Worm (Caenorhabditis elegans) whole organism, L2 larva: ENCODE results near the gene F22E12.3.
A peak's percentile ranks its signal among the peaks of the same experiment; 100 is the strongest.

Experiments
- fos-1 ChIP-seq: fragments of 150-350 bp; optimal IDR thresholded peaks from 2 replicates; lab custom pipeline; 2014; ENCODE audit warnings: missing biosample characterization, missing genetic modification characterization
- zag-1 ChIP-seq: fragments of 150-350 bp; optimal IDR thresholded peaks from 2 replicates; lab custom pipeline; 2014; ENCODE audit warnings: missing biosample characterization, missing genetic modification characterization

- no peak for TF ChIP-seq zag-1 (tag; lab: Kevin White, UChicago)
- TF ChIP-seq fos-1 (tag; lab: Kevin White, UChicago) = peak; percentile 59
Measured at ce11 chrV:10483995-10484394, 20.8 kb upstream of the F22E12.3 start.
